Worm (Caenorhabditis elegans): ENCODE data around the gene glp-1.

ce11 chrIII:9114649-9115048 lies 22.6 kb downstream of the glp-1 start, which contains the start of gene ZK512.1:
- TF ChIP-seq ama-1 (optimal IDR thresholded peaks at IDR 0.05) (no peak), tbx-37 (GFP tag; conservative IDR thresholded peaks at IDR 0.05) (no peak), hmbx-1 (tag; optimal IDR thresholded peaks at IDR 0.05) (no peak), tra-4 (tag; optimal IDR thresholded peaks at IDR 0.05) (no peak), B0310.2 (tag; optimal IDR thresholded peaks at IDR 0.05) (no peak), flt-1 (GFP tag; IDR thresholded peaks at IDR 0.05) (no peak), scrt-1 (GFP tag; IDR thresholded peaks at IDR 0.05) (no peak), aly-1 (tag; optimal IDR thresholded peaks at IDR 0.05) (no peak), hmg-4 (GFP tag; optimal IDR thresholded peaks at IDR 0.05) (peak; percentile 23), F13C5.2 (tag; optimal IDR thresholded peaks at IDR 0.05) (no peak)
